Worm (Caenorhabditis elegans) whole organism, midembryonic: ENCODE results near the gene nhr-123.

Experiments
- T22C8.4 ChIP-seq: fragments of 200-800 bp; sonication (Bioruptor generic); IDR thresholded peaks from 2 replicates; pipeline ENCODE4 v1.3.6; 2022; ENCODE audit warnings: missing genetic modification characterization, missing compliant biosample characterization
- cog-1 ChIP-seq: sonication (generic microtip); optimal IDR thresholded peaks from 2 replicates; lab custom pipeline; 2016; ENCODE audit warnings: missing genetic modification characterization, missing compliant biosample characterization
- flt-1 ChIP-seq: fragments of 200-800 bp; sonication (Bioruptor generic); IDR thresholded peaks from 2 replicates; pipeline ENCODE4 v1.3.6; 2022; ENCODE audit warnings: missing genetic modification characterization, missing compliant biosample characterization
- klf-2 ChIP-seq: fragments of 200-800 bp; sonication (Bioruptor generic); conservative IDR thresholded peaks from 2 replicates; pipeline ENCODE4 v1.3.6; 2022; ENCODE audit warnings: missing genetic modification reagents, missing genetic modification characterization, missing compliant biosample characterization
- med-1 ChIP-seq: sonication (generic microtip); optimal IDR thresholded peaks from 2 replicates; lab custom pipeline; 2017; ENCODE audit warnings: missing genetic modification characterization, mild to moderate bottlenecking, missing compliant biosample characterization, antibody characterized with exemption, missing genetic modification reagents; ENCODE audit not compliant: insufficient read depth
- ref-1 ChIP-seq: fragments of 200-800 bp; sonication (Bioruptor generic); conservative IDR thresholded peaks from 2 replicates; pipeline ENCODE4 v1.3.6; 2022; ENCODE audit warnings: missing genetic modification reagents, missing genetic modification characterization, missing compliant biosample characterization
- tab-1 ChIP-seq: fragments of 200-800 bp; sonication (Bioruptor generic); IDR thresholded peaks from 2 replicates; pipeline ENCODE4 v1.3.6; 2022; ENCODE audit warnings: missing genetic modification characterization, missing compliant biosample characterization
- ztf-23 ChIP-seq: fragments of 200-800 bp; sonication (Bioruptor generic); IDR thresholded peaks from 2 replicates; pipeline ENCODE4 v1.3.6; 2022; ENCODE audit warnings: missing genetic modification reagents, missing genetic modification characterization, missing compliant biosample characterization
- ztf-29 ChIP-seq: fragments of 200-800 bp; sonication (Bioruptor generic); IDR thresholded peaks from 2 replicates; pipeline ENCODE4 v1.3.6; 2022; ENCODE audit warnings: missing genetic modification reagents, missing genetic modification characterization, missing compliant biosample characterization

DNA sequence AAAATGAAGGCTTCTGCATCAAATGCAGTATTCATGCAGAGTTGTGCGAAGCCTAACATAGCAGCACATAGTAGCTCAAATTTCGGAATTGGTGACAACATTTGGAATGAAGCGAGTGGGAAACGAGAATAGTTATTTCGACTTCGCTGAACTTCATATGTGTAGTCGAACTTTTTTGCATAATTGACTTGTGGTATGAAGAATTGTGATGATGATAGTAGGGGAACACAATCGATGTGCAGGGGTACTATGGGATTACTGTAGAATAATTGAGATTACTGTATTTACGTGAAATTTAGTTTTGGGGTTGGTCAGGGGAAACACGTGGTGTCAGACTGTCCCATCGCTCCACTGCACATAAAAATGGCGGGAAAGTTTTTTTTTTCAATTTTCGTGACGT, 10.3 kb upstream of the nhr-123 start, which contains the start of gene B0554.7:
- TF ChIP-seq med-1 (GFP tag; lab: Kevin White, UChicago) (no peak), tab-1 (GFP tag; lab: Robert Waterston, UW) (no peak), flt-1 (GFP tag; lab: Robert Waterston, UW) (no peak), cog-1 (no peak), T22C8.4 (GFP tag; lab: Robert Waterston, UW) (no peak), ztf-29 (GFP tag; lab: Robert Waterston, UW) (no peak), klf-2 (GFP tag; lab: Robert Waterston, UW) (no peak), ref-1 (GFP tag; lab: Robert Waterston, UW) (no peak), ztf-23 (GFP tag; lab: Robert Waterston, UW) (no peak)
